Worm (Caenorhabditis elegans) whole organism, L1 larva: ENCODE measurements around the gene cth-2.

Source experiments
- blmp-1 ChIP-seq: fragments of 150-350 bp; optimal IDR thresholded peaks from 2 replicates; lab custom pipeline; 2014; ENCODE audit warnings: missing biosample characterization, missing genetic modification characterization
- dpl-1 ChIP-seq, 3 experiments: fragments of 150-350 bp in 2 of 3; sonication (generic microtip) in 1 of 3; optimal IDR thresholded peaks; 2 replicates each; lab custom pipeline; 2014 to 2017; ENCODE audit warnings: missing biosample characterization in 3 of 3, missing genetic modification characterization in 3 of 3, missing genetic modification reagents in 3 of 3
- egl-13 ChIP-seq: sonication (generic microtip); optimal IDR thresholded peaks from 2 replicates; lab custom pipeline; 2016; ENCODE audit warnings: missing genotype, missing genetic modification reagents, missing genetic modification characterization, missing compliant biosample characterization
- elt-2 ChIP-seq: sonication (generic microtip); optimal IDR thresholded peaks from 2 replicates; lab custom pipeline; 2016; ENCODE audit warnings: missing genetic modification characterization, mild to moderate bottlenecking, inconsistent platforms, missing compliant biosample characterization, missing genetic modification reagents
- irx-1 ChIP-seq: sonication (generic microtip); optimal IDR thresholded peaks from 2 replicates; lab custom pipeline; 2016; ENCODE audit warnings: missing genetic modification characterization, missing compliant biosample characterization
- lin-35 ChIP-seq, 2 experiments: fragments of 150-350 bp; optimal IDR thresholded peaks; 2 replicates each; lab custom pipeline; 2014; ENCODE audit warnings: missing biosample characterization in 2 of 2, missing genetic modification characterization in 2 of 2, missing genetic modification reagents in 2 of 2
- nhr-19 ChIP-seq: fragments of 200-800 bp; sonication (Bioruptor generic); conservative IDR thresholded peaks from 2 replicates; pipeline ENCODE4 v1.3.6; 2022; ENCODE audit warnings: missing genetic modification characterization, missing compliant biosample characterization
- nhr-85 ChIP-seq: sonication (generic microtip); peaks from one replicate; lab custom pipeline; 2016; ENCODE audit warnings: missing genetic modification characterization, inconsistent platforms, missing compliant biosample characterization
- sox-4 ChIP-seq: sonication (generic microtip); optimal IDR thresholded peaks from 2 replicates; lab custom pipeline; 2016; ENCODE audit warnings: missing genetic modification characterization, missing compliant biosample characterization
- zag-1 ChIP-seq: fragments of 150-350 bp; optimal IDR thresholded peaks from 2 replicates; lab custom pipeline; 2014; ENCODE audit warnings: missing biosample characterization, missing genetic modification characterization

DNA sequence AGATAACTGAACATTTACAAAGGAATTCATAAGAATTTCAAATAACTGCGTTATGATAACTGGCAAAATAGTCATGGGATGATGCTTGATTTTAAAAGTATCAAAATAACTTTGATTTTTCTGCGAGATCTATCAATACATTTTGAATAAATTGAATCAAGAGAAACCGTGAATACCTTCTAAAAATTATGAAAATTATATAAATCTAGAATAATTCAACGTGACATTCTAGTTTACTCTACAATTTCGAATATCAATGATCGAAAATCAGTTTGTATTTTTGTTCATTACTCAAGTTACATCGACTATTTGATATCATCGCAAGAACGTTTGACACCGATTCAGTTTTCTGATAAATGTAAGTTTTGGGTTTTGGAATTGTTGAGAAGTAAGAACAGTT lies 4.0 kb upstream of the cth-2 start, which contains the start of gene acs-6:
- no peak for TF ChIP-seq lin-35 (GFP tag; optimal IDR thresholded peaks at IDR 0.05; lab: Kevin White, UChicago)
- no peak for TF ChIP-seq blmp-1 (tag; lab: Kevin White, UChicago)
- TF ChIP-seq nhr-85: no peak
- TF ChIP-seq dpl-1 (GFP tag; optimal IDR thresholded peaks at IDR 0.05; lab: Kevin White, UChicago): no peak
- TF ChIP-seq elt-2 (tag; lab: Kevin White, UChicago): no peak
- TF ChIP-seq egl-13 (tag; lab: Kevin White, UChicago): no peak
- no peak for TF ChIP-seq zag-1 (tag; lab: Kevin White, UChicago)
- TF ChIP-seq irx-1 (tag; lab: Kevin White, UChicago): no peak
- no peak for TF ChIP-seq nhr-19 (GFP tag; lab: Robert Waterston, UW)
- no peak for TF ChIP-seq sox-4 (tag; lab: Kevin White, UChicago)
